Fruit fly (Drosophila melanogaster) whole organism, embryonic: ENCODE results near the gene CG5921.
A peak's percentile ranks its signal among the peaks of the same experiment; 100 is the strongest.

Experiments
- Abd-B ChIP-seq: fragments of 200-800 bp; sonication (Bioruptor generic); optimal IDR thresholded peaks from 2 replicates; lab custom pipeline; 2018; ENCODE audit warnings: missing biosample characterization, mild to moderate bottlenecking, missing genetic modification characterization, moderate library complexity
- Awh ChIP-seq: fragments of 200-800 bp; sonication (Bioruptor generic); IDR thresholded peaks from 2 replicates; pipeline ENCODE4, ENCODE4 v1.3.6; 2022; ENCODE audit warnings: missing biosample characterization, missing genetic modification characterization
- BEAF-32 ChIP-seq: fragments of 200-800 bp; sonication (Bioruptor generic); optimal IDR thresholded peaks from 3 replicates; lab custom pipeline; 2017; ENCODE audit warnings: missing biosample characterization, missing genetic modification characterization, mild to moderate bottlenecking, moderate library complexity, missing genetic modification reagents
- Bteb2 ChIP-seq: fragments of 200-800 bp; sonication (Bioruptor generic); optimal IDR thresholded peaks from 2 replicates; lab custom pipeline; 2016; ENCODE audit warnings: missing biosample characterization, missing genetic modification characterization
- CG10147 ChIP-seq: fragments of 200-800 bp; sonication (Bioruptor generic); optimal IDR thresholded peaks from 2 replicates; lab custom pipeline; 2019; ENCODE audit warnings: missing biosample characterization, mild to moderate bottlenecking, missing genetic modification characterization, moderate library complexity
- CG11695 ChIP-seq: fragments of 200-800 bp; sonication (Bioruptor generic); IDR thresholded peaks from 3 replicates; pipeline ENCODE4 v1.3.6; 2022; ENCODE audit warnings: missing biosample characterization, missing genetic modification characterization
- CG12104 ChIP-seq: fragments of 200-800 bp; sonication (Bioruptor generic); optimal IDR thresholded peaks from 3 replicates; lab custom pipeline; 2016; ENCODE audit warnings: missing biosample characterization, missing genetic modification characterization
- CG12155 ChIP-seq: fragments of 200-800 bp; sonication (Bioruptor generic); optimal IDR thresholded peaks from 3 replicates; lab custom pipeline; 2016; ENCODE audit warnings: missing biosample characterization, missing genetic modification characterization
- CG13424 ChIP-seq: fragments of 200-800 bp; sonication (Bioruptor generic); optimal IDR thresholded peaks from 2 replicates; lab custom pipeline; 2019; ENCODE audit warnings: missing biosample characterization, mild to moderate bottlenecking, missing genetic modification characterization, moderate library complexity
- CG17186 ChIP-seq: fragments of 200-800 bp; sonication (Bioruptor generic); optimal IDR thresholded peaks from 3 replicates; lab custom pipeline; 2017; ENCODE audit warnings: missing biosample characterization, missing genetic modification reagents, missing genetic modification characterization
- CG17359 ChIP-seq: fragments of 200-800 bp; sonication (Bioruptor generic); optimal IDR thresholded peaks from 3 replicates; lab custom pipeline; 2018; ENCODE audit warnings: missing biosample characterization, mild to moderate bottlenecking, missing genetic modification characterization, moderate library complexity
- CG32532 ChIP-seq: fragments of 200-800 bp; sonication (Bioruptor generic); IDR thresholded peaks from 2 replicates; pipeline ENCODE4 v1.3.6; 2022; ENCODE audit warnings: missing biosample characterization, missing genetic modification characterization
- CG34376 ChIP-seq: fragments of 200-800 bp; sonication (Bioruptor generic); optimal IDR thresholded peaks from 2 replicates; lab custom pipeline; 2018; ENCODE audit warnings: missing biosample characterization, mild to moderate bottlenecking, missing genetic modification characterization
- CG3726 ChIP-seq: fragments of 200-800 bp; sonication (Bioruptor generic); IDR thresholded peaks from 3 replicates; pipeline ENCODE4, ENCODE4 v1.3.6; 2022; ENCODE audit warnings: missing biosample characterization, missing genetic modification characterization
- CG4282 ChIP-seq: fragments of 200-800 bp; sonication (Bioruptor generic); optimal IDR thresholded peaks from 2 replicates; lab custom pipeline; 2016; ENCODE audit warnings: missing biosample characterization, missing genetic modification characterization
- CG43689 ChIP-seq: fragments of 200-800 bp; sonication (Bioruptor generic); IDR thresholded peaks from 2 replicates; pipeline ENCODE4 v1.3.6; 2022; ENCODE audit warnings: missing biosample characterization, missing genetic modification characterization
- CG4424 ChIP-seq: fragments of 200-800 bp; sonication (Bioruptor generic); optimal IDR thresholded peaks from 3 replicates; lab custom pipeline; 2016; ENCODE audit warnings: missing biosample characterization, missing genetic modification characterization
- CG5180 ChIP-seq: fragments of 200-800 bp; sonication (Bioruptor generic); optimal IDR thresholded peaks from 3 replicates; lab custom pipeline; 2017; ENCODE audit warnings: missing biosample characterization, missing genetic modification characterization, mild to moderate bottlenecking, moderate library complexity, missing genetic modification reagents
- CG6689 ChIP-seq: fragments of 200-800 bp; sonication (Bioruptor generic); IDR thresholded peaks from 2 replicates; pipeline ENCODE4 v1.3.6; 2022; ENCODE audit warnings: missing biosample characterization, missing genetic modification characterization
- CG6765 ChIP-seq: fragments of 200-800 bp; sonication (Bioruptor generic); optimal IDR thresholded peaks from 3 replicates; lab custom pipeline; 2017; ENCODE audit warnings: missing biosample characterization, mild to moderate bottlenecking, missing genetic modification characterization
- CG6791 ChIP-seq: fragments of 200-800 bp; sonication (Bioruptor generic); IDR thresholded peaks from 3 replicates; pipeline ENCODE4 v1.3.6; 2022; ENCODE audit warnings: missing biosample characterization, missing genetic modification characterization; ENCODE audit not compliant: partially characterized antibody
- CG8089 ChIP-seq: fragments of 200-800 bp; sonication (Bioruptor generic); optimal IDR thresholded peaks from 3 replicates; lab custom pipeline; 2016; ENCODE audit warnings: missing biosample characterization, missing genetic modification characterization
- CG8924 ChIP-seq: fragments of 200-800 bp; optimal IDR thresholded peaks from 3 replicates; lab custom pipeline; 2019; ENCODE audit warnings: missing biosample characterization, mild to moderate bottlenecking, missing genetic modification characterization, moderate library complexity
- CG9932 ChIP-seq: fragments of 200-800 bp; sonication (Bioruptor generic); IDR thresholded peaks from 2 replicates; pipeline ENCODE4 v1.3.6; 2022; ENCODE audit warnings: missing biosample characterization, missing genetic modification characterization
- Chrac-16 ChIP-seq: fragments of 200-800 bp; sonication (Bioruptor generic); optimal IDR thresholded peaks from 3 replicates; lab custom pipeline; 2016; ENCODE audit warnings: missing biosample characterization, missing genetic modification characterization
- D19A ChIP-seq: fragments of 200-800 bp; optimal IDR thresholded peaks from 3 replicates; lab custom pipeline; 2019; ENCODE audit warnings: missing biosample characterization, mild to moderate bottlenecking, missing genetic modification characterization, moderate library complexity
- E2f1 ChIP-seq: fragments of 200-800 bp; sonication (Bioruptor generic); IDR thresholded peaks from 2 replicates; pipeline ENCODE4 v1.3.6; 2022; ENCODE audit warnings: missing biosample characterization, missing genetic modification characterization
- GATAe ChIP-seq: fragments of 200-800 bp; sonication (Bioruptor generic); conservative IDR thresholded peaks from 2 replicates; pipeline ENCODE4 v1.3.6; 2022; ENCODE audit warnings: missing biosample characterization, missing genetic modification characterization
- H2.0 ChIP-seq: fragments of 200-800 bp; sonication (Bioruptor generic); IDR thresholded peaks from 2 replicates; pipeline ENCODE4 v1.3.6; 2022; ENCODE audit warnings: missing biosample characterization, missing genetic modification characterization
- Hmr ChIP-seq: fragments of 200-800 bp; sonication (Bioruptor generic); optimal IDR thresholded peaks from 3 replicates; lab custom pipeline; 2017; ENCODE audit warnings: mild to moderate bottlenecking, missing biosample characterization, missing genetic modification reagents, missing genetic modification characterization
- MTF-1 ChIP-seq: fragments of 200-800 bp; sonication (Bioruptor generic); optimal IDR thresholded peaks from 2 replicates; lab custom pipeline; 2018; ENCODE audit warnings: missing biosample characterization, mild to moderate bottlenecking, missing genetic modification characterization, borderline replicate concordance
- Mrtf ChIP-seq: fragments of 200-800 bp; sonication (Bioruptor generic); IDR thresholded peaks from 3 replicates; pipeline ENCODE4 v1.3.6; 2022; ENCODE audit warnings: missing biosample characterization, missing genetic modification characterization
- NK7.1 ChIP-seq: fragments of 200-800 bp; sonication (Bioruptor generic); optimal IDR thresholded peaks from 3 replicates; lab custom pipeline; 2016; ENCODE audit warnings: missing biosample characterization, missing genetic modification characterization
- Nf-YA ChIP-seq: fragments of 200-800 bp; sonication (Bioruptor generic); IDR thresholded peaks from 2 replicates; pipeline ENCODE4 v1.3.6; 2022; ENCODE audit warnings: missing biosample characterization, missing genetic modification characterization
- Vsx1 ChIP-seq: fragments of 200-800 bp; sonication (Bioruptor generic); optimal IDR thresholded peaks from 2 replicates; lab custom pipeline; 2017; ENCODE audit warnings: missing biosample characterization, mild to moderate bottlenecking, missing genetic modification characterization, missing genetic modification reagents
- YL-1 ChIP-seq: fragments of 200-800 bp; sonication (Bioruptor generic); optimal IDR thresholded peaks from 3 replicates; lab custom pipeline; 2017; ENCODE audit warnings: missing biosample characterization, mild to moderate bottlenecking, missing genetic modification characterization
- al ChIP-seq: fragments of 200-800 bp; sonication (Bioruptor generic); IDR thresholded peaks from 2 replicates; pipeline ENCODE4 v1.3.6; 2022; ENCODE audit warnings: missing biosample characterization, missing genetic modification characterization
- crol ChIP-seq: fragments of 200-800 bp; sonication (Bioruptor generic); IDR thresholded peaks from 2 replicates; pipeline ENCODE4 v1.3.6; 2022; ENCODE audit warnings: missing biosample characterization, missing genetic modification characterization
- dmrt99B ChIP-seq: fragments of 200-800 bp; sonication (Bioruptor generic); optimal IDR thresholded peaks from 2 replicates; lab custom pipeline; 2018; ENCODE audit warnings: missing biosample characterization, mild to moderate bottlenecking, missing genetic modification characterization, moderate library complexity
- dpn ChIP-seq, 2 experiments: fragments of 200-800 bp; sonication (Bioruptor generic); optimal IDR thresholded peaks; 3 replicates each; lab custom pipeline; 2016; ENCODE audit warnings: missing biosample characterization in 2 of 2, missing genetic modification characterization in 2 of 2
- fd96Cb ChIP-seq: fragments of 200-800 bp; sonication (Bioruptor generic); optimal IDR thresholded peaks from 2 replicates; lab custom pipeline; 2018; ENCODE audit warnings: missing biosample characterization, mild to moderate bottlenecking, missing genetic modification characterization, moderate library complexity
- ftz-f1 ChIP-seq: fragments of 200-800 bp; sonication (Bioruptor generic); optimal IDR thresholded peaks from 2 replicates; lab custom pipeline; 2016; ENCODE audit warnings: missing biosample characterization, missing genetic modification characterization
- grn ChIP-seq: fragments of 200-800 bp; sonication (Bioruptor generic); optimal IDR thresholded peaks from 3 replicates; lab custom pipeline; 2017; ENCODE audit warnings: missing biosample characterization, missing genetic modification characterization
- gt ChIP-seq: fragments of 200-800 bp; sonication (Bioruptor generic); IDR thresholded peaks from 2 replicates; pipeline ENCODE4 v1.3.6; 2022; ENCODE audit warnings: missing biosample characterization, missing genetic modification characterization
- kni ChIP-seq: fragments of 200-800 bp; sonication (Bioruptor generic); optimal IDR thresholded peaks from 3 replicates; lab custom pipeline; 2017; ENCODE audit warnings: mild to moderate bottlenecking, missing biosample characterization, missing genetic modification reagents, missing genetic modification characterization
- nmo ChIP-seq: fragments of 200-800 bp; sonication (Bioruptor generic); optimal IDR thresholded peaks from 2 replicates; lab custom pipeline; 2018; ENCODE audit warnings: missing biosample characterization, mild to moderate bottlenecking, missing genetic modification characterization, moderate library complexity
- psq ChIP-seq: fragments of 200-800 bp; sonication (Bioruptor generic); optimal IDR thresholded peaks from 2 replicates; lab custom pipeline; 2017; ENCODE audit warnings: missing biosample characterization, missing genetic modification characterization
- pzg ChIP-seq: fragments of 200-800 bp; sonication (Bioruptor generic); optimal IDR thresholded peaks from 3 replicates; lab custom pipeline; 2018; ENCODE audit warnings: missing biosample characterization, mild to moderate bottlenecking, missing genetic modification characterization, moderate library complexity
- tap ChIP-seq: fragments of 200-800 bp; optimal IDR thresholded peaks from 3 replicates; lab custom pipeline; 2019; ENCODE audit warnings: missing biosample characterization, mild to moderate bottlenecking, missing genetic modification characterization, moderate library complexity
- unc-4 ChIP-seq: fragments of 200-800 bp; sonication (Bioruptor generic); IDR thresholded peaks from 2 replicates; pipeline ENCODE4 v1.3.6; 2022; ENCODE audit warnings: missing biosample characterization, missing genetic modification characterization; ENCODE audit not compliant: partially characterized antibody
- wor ChIP-seq: fragments of 200-800 bp; sonication (Bioruptor generic); IDR thresholded peaks from 2 replicates; pipeline ENCODE4 v1.3.6; 2022; ENCODE audit warnings: missing biosample characterization, missing genetic modification characterization

Gene CG5921

DNA sequence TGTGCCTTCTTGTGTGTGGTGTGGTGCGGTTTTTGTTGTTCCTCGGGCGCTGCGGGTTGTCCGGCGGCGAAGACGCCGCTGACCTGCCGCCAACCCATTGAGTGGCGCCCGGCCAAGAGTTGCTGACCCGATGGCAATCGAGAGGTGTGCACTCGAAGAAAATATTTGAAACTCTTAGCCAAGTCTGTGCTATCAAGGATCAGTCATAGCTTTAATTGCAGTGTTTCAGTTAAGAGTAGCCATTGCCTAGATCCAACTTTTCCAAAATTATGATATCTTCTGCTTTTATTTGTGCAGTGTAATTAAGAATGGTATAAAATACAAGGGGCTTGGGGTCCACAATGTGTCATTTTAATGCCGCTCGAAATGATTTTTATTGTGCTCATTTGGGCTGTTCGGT, 26.0 kb upstream of the CG5921 start (continued):
- TF ChIP-seq CG6791: no peak
- TF ChIP-seq CG11695: no peak
- peak; percentile 50 for TF ChIP-seq kni (GFP tag; lab: Kevin White, UChicago)
- no peak for TF ChIP-seq Hmr (GFP tag; lab: Kevin White, UChicago)
- TF ChIP-seq dpn (GFP tag; optimal IDR thresholded peaks at IDR 0.05; lab: Kevin White, UChicago): peak in 1 of 2 experiments; percentile 45
- TF ChIP-seq pzg: no peak
- no peak for TF ChIP-seq Bteb2 (GFP tag; lab: Kevin White, UChicago)
- TF ChIP-seq CG43689 (GFP tag; lab: Robert Waterston, UW): no peak
- peak; percentile 62 for TF ChIP-seq Chrac-16 (GFP tag; lab: Kevin White, UChicago)
- no peak for TF ChIP-seq CG9932 (GFP tag; lab: Robert Waterston, UW)
- no peak for TF ChIP-seq ftz-f1 (GFP tag; lab: Kevin White, UChicago)
- no peak for TF ChIP-seq NK7.1 (GFP tag; lab: Kevin White, UChicago)
- TF ChIP-seq Nf-YA (GFP tag; lab: Robert Waterston, UW): 0 out of 2 replicates have a peak, but pooled peaks have one; percentile 25
- TF ChIP-seq gt (GFP tag; lab: Robert Waterston, UW): no peak
- peak; percentile 51 for TF ChIP-seq nmo (GFP tag; lab: Kevin White, UChicago)
- TF ChIP-seq CG8089: peak; percentile 52
- no peak for TF ChIP-seq YL-1 (GFP tag; lab: Kevin White, UChicago)
- TF ChIP-seq crol (GFP tag; lab: Robert Waterston, UW): no peak; the same call in 1 of the 2 replicates
- TF ChIP-seq al (GFP tag; lab: Robert Waterston, UW): no peak
- TF ChIP-seq GATAe (GFP tag; lab: Robert Waterston, UW): no peak
- no peak for TF ChIP-seq CG10147 (GFP tag; lab: Kevin White, UChicago)
- peak; percentile 58 for TF ChIP-seq E2f1 (GFP tag; lab: Robert Waterston, UW)
- TF ChIP-seq unc-4 (GFP tag; lab: Robert Waterston, UW): no peak
- TF ChIP-seq CG13424: peak; percentile 43
- no peak for TF ChIP-seq CG6765 (GFP tag; lab: Kevin White, UChicago)
- TF ChIP-seq CG17359: peak; percentile 19
- no peak for TF ChIP-seq CG5180
- TF ChIP-seq wor (GFP tag; lab: Robert Waterston, UW): no peak
- TF ChIP-seq Abd-B: peak; percentile 35
- no peak for TF ChIP-seq psq
- peak; percentile 47 for TF ChIP-seq D19A
- TF ChIP-seq H2.0 (GFP tag; lab: Robert Waterston, UW): peak; percentile 45
- no peak for TF ChIP-seq CG32532 (GFP tag; lab: Robert Waterston, UW)
- TF ChIP-seq tap: peak; percentile 16
- TF ChIP-seq Vsx1 (GFP tag; lab: Kevin White, UChicago): no peak
- peak; percentile 1 for TF ChIP-seq grn
- TF ChIP-seq CG4424 (GFP tag; lab: Kevin White, UChicago): peak; percentile 57
- no peak for TF ChIP-seq CG34376 (GFP tag; lab: Kevin White, UChicago)
- peak; percentile 50 for TF ChIP-seq fd96Cb (tag; lab: Kevin White, UChicago)
- TF ChIP-seq CG6689 (GFP tag; lab: Robert Waterston, UW): peak; percentile 55
- TF ChIP-seq CG4282: no peak
- TF ChIP-seq CG3726 (GFP tag; lab: Robert Waterston, UW): 0 out of 3 replicates have a peak, but pooled peaks have one; percentile 20
- no peak for TF ChIP-seq CG17186 (GFP tag; lab: Kevin White, UChicago)
- TF ChIP-seq MTF-1: no peak
- TF ChIP-seq CG12104 (GFP tag; lab: Kevin White, UChicago): no peak
- no peak for TF ChIP-seq BEAF-32 (GFP tag; lab: Kevin White, UChicago)
- TF ChIP-seq CG8924 (tag; lab: Kevin White, UChicago): peak; percentile 53
- peak; percentile 21; the same call in 1 of the 2 replicates for TF ChIP-seq Awh
- TF ChIP-seq CG12155 (GFP tag; lab: Kevin White, UChicago): no peak
- TF ChIP-seq Mrtf: 0 out of 3 replicates have a peak, but pooled peaks have one; percentile 5
- peak; percentile 37 for TF ChIP-seq dmrt99B (tag; lab: Kevin White, UChicago)
